Worm (Caenorhabditis elegans) whole organism, L1 larva: ENCODE measurements around the gene vps-53.

Experiments
- Y116A8C.19 ChIP-seq: sonication (generic microtip); optimal IDR thresholded peaks from 2 replicates; lab custom pipeline; 2016; ENCODE audit warnings: missing compliant biosample characterization, missing genetic modification characterization, borderline replicate concordance
- blmp-1 ChIP-seq: fragments of 150-350 bp; optimal IDR thresholded peaks from 2 replicates; lab custom pipeline; 2014; ENCODE audit warnings: missing biosample characterization, missing genetic modification characterization
- egl-27 ChIP-seq, 2 experiments: fragments of 150-350 bp in 1 of 2; sonication (generic microtip); optimal IDR thresholded peaks; 3 replicates each; lab custom pipeline; 2017 to 2018; ENCODE audit warnings: missing biosample characterization in 2 of 2, missing genetic modification characterization in 2 of 2, missing genetic modification reagents in 2 of 2
- elt-3 ChIP-seq, 6 experiments: fragments of 150-350 bp in 1 of 6; sonication (generic microtip); optimal IDR thresholded peaks; 2 replicates each; lab custom pipeline; 2017 to 2018; ENCODE audit warnings: missing biosample characterization in 6 of 6, missing genetic modification characterization in 6 of 6, inconsistent platforms in 1 of 6
- lin-13 ChIP-seq: fragments of 150-350 bp; optimal IDR thresholded peaks from 2 replicates; lab custom pipeline; 2014; ENCODE audit warnings: missing biosample characterization, missing genetic modification reagents, missing genetic modification characterization
- mdl-1 ChIP-seq, 2 experiments: fragments of 150-350 bp; optimal IDR thresholded peaks; 2 replicates each; lab custom pipeline; 2014 to 2017; ENCODE audit warnings: missing biosample characterization in 2 of 2, missing genetic modification characterization in 2 of 2, inconsistent platforms in 1 of 2
- pqm-1 ChIP-seq: sonication (generic microtip); optimal IDR thresholded peaks from 3 replicates; lab custom pipeline; 2017; ENCODE audit warnings: missing biosample characterization, missing genetic modification characterization
- snpc-4 ChIP-seq: fragments of 150-350 bp; optimal IDR thresholded peaks from 2 replicates; lab custom pipeline; 2014; ENCODE audit warnings: missing biosample characterization, missing genetic modification characterization
- unc-130 ChIP-seq: fragments of 150-350 bp; optimal IDR thresholded peaks from 2 replicates; lab custom pipeline; 2017; ENCODE audit warnings: missing biosample characterization, missing genetic modification characterization, inconsistent platforms
- unc-62 ChIP-seq: fragments of 150-350 bp; optimal IDR thresholded peaks from 2 replicates; lab custom pipeline; 2014; ENCODE audit warnings: missing biosample characterization, missing genetic modification reagents, missing genetic modification characterization

DNA sequence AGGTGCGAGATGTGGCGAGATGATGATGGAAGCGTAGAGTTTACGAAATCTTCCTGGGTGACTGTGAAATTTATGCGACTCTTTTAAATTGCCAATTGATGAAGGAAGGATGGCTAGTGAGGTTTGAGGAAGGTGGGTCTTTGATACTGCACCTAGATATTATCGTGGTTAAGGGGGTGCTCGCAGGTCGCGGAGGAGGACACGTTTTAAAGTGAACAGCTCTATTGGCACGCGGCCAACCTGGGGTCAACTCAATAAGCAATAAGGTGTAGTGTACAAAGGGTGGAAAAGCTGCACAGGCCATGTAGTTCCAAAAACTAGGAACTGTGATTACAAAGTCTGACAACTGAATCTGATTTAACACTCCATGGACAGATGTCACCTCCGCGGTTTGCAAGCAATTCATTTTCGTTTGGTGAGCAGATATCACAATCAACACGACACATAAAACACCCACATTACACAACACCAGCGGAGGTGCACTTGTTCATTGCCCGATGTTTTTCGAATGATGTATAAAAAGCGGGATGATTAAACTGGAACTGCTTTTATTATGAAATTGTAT, 11.9 kb downstream of the vps-53 start:
- TF ChIP-seq snpc-4 (no peak), unc-62 (GFP tag; lab: Kevin White, UChicago) (no peak), lin-13 (GFP tag; lab: Kevin White, UChicago) (no peak), egl-27 (tag; optimal IDR thresholded peaks at IDR 0.05; lab: Kevin White, UChicago) (no peak), elt-3 (tag; optimal IDR thresholded peaks at IDR 0.05; lab: Kevin White, UChicago) (no peak), unc-130 (tag; lab: Kevin White, UChicago) (no peak), blmp-1 (tag; lab: Kevin White, UChicago) (no peak), Y116A8C.19 (tag; lab: Kevin White, UChicago) (no peak), mdl-1 (tag; optimal IDR thresholded peaks at IDR 0.05; lab: Kevin White, UChicago) (no peak), pqm-1 (tag; lab: Kevin White, UChicago) (no peak)
